Fruit fly (Drosophila melanogaster) whole organism, embryonic: ENCODE results near the gene CG42685.

Experiments
- Asciz ChIP-seq: fragments of 200-800 bp; sonication (Bioruptor generic); optimal IDR thresholded peaks from 2 replicates; lab custom pipeline; 2017; ENCODE audit warnings: missing biosample characterization, mild to moderate bottlenecking, missing genetic modification characterization, missing genetic modification reagents
- Atf6 ChIP-seq: fragments of 200-800 bp; sonication (Bioruptor generic); IDR thresholded peaks from 2 replicates; pipeline ENCODE4 v1.3.6; 2022; ENCODE audit warnings: missing biosample characterization, missing genetic modification characterization
- CG10147 ChIP-seq: fragments of 200-800 bp; sonication (Bioruptor generic); optimal IDR thresholded peaks from 2 replicates; lab custom pipeline; 2019; ENCODE audit warnings: missing biosample characterization, mild to moderate bottlenecking, missing genetic modification characterization, moderate library complexity
- CG11085 ChIP-seq: fragments of 200-800 bp; sonication (Bioruptor generic); IDR thresholded peaks from 2 replicates; pipeline ENCODE4 v1.3.6; 2022; ENCODE audit warnings: missing biosample characterization, missing genetic modification characterization
- CG11456 ChIP-seq: fragments of 200-800 bp; sonication (Bioruptor generic); IDR thresholded peaks from 3 replicates; pipeline ENCODE4 v1.3.6; 2022; ENCODE audit warnings: missing biosample characterization, missing genetic modification characterization
- CG12071 ChIP-seq: fragments of 200-800 bp; sonication (Bioruptor generic); optimal IDR thresholded peaks from 3 replicates; lab custom pipeline; 2018; ENCODE audit warnings: missing biosample characterization, mild to moderate bottlenecking, missing genetic modification characterization
- CG12219 ChIP-seq: fragments of 200-800 bp; sonication (Bioruptor generic); optimal IDR thresholded peaks from 3 replicates; lab custom pipeline; 2018; ENCODE audit warnings: missing biosample characterization, mild to moderate bottlenecking, missing genetic modification characterization
- CG12236 ChIP-seq: fragments of 200-800 bp; sonication (Bioruptor generic); optimal IDR thresholded peaks from 2 replicates; lab custom pipeline; 2016; ENCODE audit warnings: missing biosample characterization, missing genetic modification characterization
- CG14667 ChIP-seq: fragments of 200-800 bp; sonication (Bioruptor generic); IDR thresholded peaks from 2 replicates; pipeline ENCODE4 v1.3.6; 2022; ENCODE audit warnings: missing biosample characterization, missing genetic modification characterization
- CG15073 ChIP-seq: fragments of 200-800 bp; sonication (Bioruptor generic); optimal IDR thresholded peaks from 2 replicates; lab custom pipeline; 2016; ENCODE audit warnings: missing biosample characterization, missing genetic modification characterization
- CG15696 ChIP-seq: fragments of 200-800 bp; sonication (Bioruptor generic); optimal IDR thresholded peaks from 2 replicates; lab custom pipeline; 2019; ENCODE audit warnings: missing biosample characterization, mild to moderate bottlenecking, missing genetic modification characterization, moderate library complexity
- CG2120 ChIP-seq: fragments of 200-800 bp; sonication (Bioruptor generic); optimal IDR thresholded peaks from 3 replicates; lab custom pipeline; 2016; ENCODE audit warnings: missing biosample characterization, missing genetic modification characterization
- CG2199 ChIP-seq: fragments of 200-800 bp; sonication (Bioruptor generic); IDR thresholded peaks from 3 replicates; pipeline ENCODE4 v1.3.6; 2022; ENCODE audit warnings: missing biosample characterization, missing genetic modification characterization
- CG2889 ChIP-seq: fragments of 200-800 bp; sonication (Bioruptor generic); IDR thresholded peaks from 3 replicates; pipeline ENCODE4 v1.3.6; 2022; ENCODE audit warnings: missing biosample characterization, missing genetic modification characterization
- CG32532 ChIP-seq: fragments of 200-800 bp; sonication (Bioruptor generic); IDR thresholded peaks from 2 replicates; pipeline ENCODE4 v1.3.6; 2022; ENCODE audit warnings: missing biosample characterization, missing genetic modification characterization
- CG3281 ChIP-seq: fragments of 200-800 bp; sonication (Bioruptor generic); optimal IDR thresholded peaks from 3 replicates; lab custom pipeline; 2017; ENCODE audit warnings: missing biosample characterization, mild to moderate bottlenecking, missing genetic modification characterization
- CG34224 ChIP-seq: fragments of 200-800 bp; sonication (Bioruptor generic); IDR thresholded peaks from 3 replicates; pipeline ENCODE4 v1.3.6; 2022; ENCODE audit warnings: missing biosample characterization, missing genetic modification characterization; ENCODE audit not compliant: partially characterized antibody
- CG4820 ChIP-seq: fragments of 200-800 bp; sonication (Bioruptor generic); optimal IDR thresholded peaks from 3 replicates; lab custom pipeline; 2016; ENCODE audit warnings: missing biosample characterization, missing genetic modification characterization
- CG9817 ChIP-seq: fragments of 200-800 bp; sonication (Bioruptor generic); optimal IDR thresholded peaks from 2 replicates; lab custom pipeline; 2018; ENCODE audit warnings: missing biosample characterization, mild to moderate bottlenecking, missing genetic modification characterization, moderate library complexity
- CrebB ChIP-seq: fragments of 200-800 bp; sonication (Bioruptor generic); optimal IDR thresholded peaks from 3 replicates; lab custom pipeline; 2018; ENCODE audit warnings: missing biosample characterization, mild to moderate bottlenecking, missing genetic modification characterization
- Doc2 ChIP-seq: fragments of 200-800 bp; sonication (Bioruptor generic); IDR thresholded peaks from 2 replicates; pipeline ENCODE4 v1.3.6; 2022; ENCODE audit warnings: missing biosample characterization, missing genetic modification characterization
- H15 ChIP-seq: fragments of 200-800 bp; sonication (Bioruptor generic); IDR thresholded peaks from 3 replicates; pipeline ENCODE4 v1.3.6; 2022; ENCODE audit warnings: missing biosample characterization, missing genetic modification characterization
- H2.0 ChIP-seq: fragments of 200-800 bp; sonication (Bioruptor generic); IDR thresholded peaks from 2 replicates; pipeline ENCODE4 v1.3.6; 2022; ENCODE audit warnings: missing biosample characterization, missing genetic modification characterization
- Hey ChIP-seq: fragments of 200-800 bp; sonication (Bioruptor generic); optimal IDR thresholded peaks from 3 replicates; lab custom pipeline; 2018; ENCODE audit warnings: missing biosample characterization, mild to moderate bottlenecking, missing genetic modification characterization
- Hr51 ChIP-seq, 2 experiments: fragments of 200-800 bp; sonication (Bioruptor generic); optimal IDR thresholded peaks; 2 replicates in 1 of 2; 3 replicates in 1 of 2; lab custom pipeline; 2016 to 2018; ENCODE audit warnings: missing biosample characterization in 2 of 2, missing genetic modification characterization in 2 of 2, mild to moderate bottlenecking in 1 of 2, moderate library complexity in 1 of 2
- MTF-1 ChIP-seq: fragments of 200-800 bp; sonication (Bioruptor generic); optimal IDR thresholded peaks from 2 replicates; lab custom pipeline; 2018; ENCODE audit warnings: missing biosample characterization, mild to moderate bottlenecking, missing genetic modification characterization, borderline replicate concordance
- Mrtf ChIP-seq: fragments of 200-800 bp; sonication (Bioruptor generic); IDR thresholded peaks from 3 replicates; pipeline ENCODE4 v1.3.6; 2022; ENCODE audit warnings: missing biosample characterization, missing genetic modification characterization
- Neu2 ChIP-seq: fragments of 200-800 bp; sonication (Bioruptor generic); optimal IDR thresholded peaks from 3 replicates; lab custom pipeline; 2016; ENCODE audit warnings: missing biosample characterization, missing genetic modification characterization, borderline replicate concordance
- TFAM ChIP-seq: fragments of 200-800 bp; sonication (Bioruptor generic); optimal IDR thresholded peaks from 2 replicates; lab custom pipeline; 2017; ENCODE audit warnings: missing biosample characterization, missing genetic modification characterization, inconsistent platforms
- bab2 ChIP-seq: fragments of 200-800 bp; sonication (Bioruptor generic); optimal IDR thresholded peaks from 2 replicates; lab custom pipeline; 2016; ENCODE audit warnings: missing biosample characterization, missing genetic modification characterization
- bowl ChIP-seq: fragments of 200-800 bp; sonication (Bioruptor generic); IDR thresholded peaks from 2 replicates; pipeline ENCODE4 v1.3.6; 2022; ENCODE audit warnings: missing biosample characterization, missing genetic modification characterization
- crc ChIP-seq: fragments of 200-800 bp; sonication (Bioruptor generic); optimal IDR thresholded peaks from 2 replicates; lab custom pipeline; 2016; ENCODE audit warnings: missing biosample characterization, missing genetic modification characterization
- croc ChIP-seq: fragments of 200-800 bp; sonication (Bioruptor generic); conservative IDR thresholded peaks from 3 replicates; pipeline ENCODE4 v1.3.6; 2022; ENCODE audit warnings: missing biosample characterization, missing genetic modification characterization
- dm ChIP-seq: fragments of 200-800 bp; sonication (Bioruptor generic); optimal IDR thresholded peaks from 3 replicates; lab custom pipeline; 2016; ENCODE audit warnings: missing biosample characterization, missing genetic modification characterization
- esg ChIP-seq: fragments of 200-800 bp; sonication (Bioruptor generic); conservative IDR thresholded peaks from 2 replicates; pipeline ENCODE4 v1.3.6; 2022; ENCODE audit warnings: missing biosample characterization, missing genetic modification characterization
- fru ChIP-seq: fragments of >200 bp; optimal IDR thresholded peaks from 2 replicates; lab custom pipeline; 2017
- grau ChIP-seq: fragments of 200-800 bp; optimal IDR thresholded peaks from 3 replicates; lab custom pipeline; 2019; ENCODE audit warnings: missing biosample characterization, mild to moderate bottlenecking, missing genetic modification characterization, moderate library complexity
- hbn ChIP-seq: fragments of 200-800 bp; sonication (Bioruptor generic); IDR thresholded peaks from 2 replicates; pipeline ENCODE4 v1.3.6; 2022; ENCODE audit warnings: missing biosample characterization, missing genetic modification characterization; ENCODE audit not compliant: partially characterized antibody
- mld ChIP-seq: fragments of 200-800 bp; sonication (Bioruptor generic); IDR thresholded peaks from 3 replicates; pipeline ENCODE4 v1.3.6; 2022; ENCODE audit warnings: missing biosample characterization, missing genetic modification characterization; ENCODE audit not compliant: partially characterized antibody
- nom ChIP-seq: fragments of 200-800 bp; sonication (Bioruptor generic); optimal IDR thresholded peaks from 2 replicates; lab custom pipeline; 2017; ENCODE audit warnings: missing biosample characterization, missing genetic modification characterization, mild to moderate bottlenecking, moderate library complexity, missing genetic modification reagents
- peb ChIP-seq: fragments of 200-800 bp; sonication (Bioruptor generic); IDR thresholded peaks from 2 replicates; pipeline ENCODE4 v1.3.6; 2022; ENCODE audit warnings: missing biosample characterization, missing genetic modification characterization
- pho ChIP-seq: fragments of 200-800 bp; sonication (Bioruptor generic); optimal IDR thresholded peaks from 2 replicates; lab custom pipeline; 2016; ENCODE audit warnings: missing biosample characterization, missing genetic modification characterization
- prd ChIP-seq, 3 experiments: fragments of >200 bp in 2 of 3; fragments of 200-800 bp in 1 of 3; sonication (Bioruptor generic) in 1 of 3; optimal IDR thresholded peaks in 2 of 3; IDR thresholded peaks in 1 of 3; 2 replicates in 2 of 3; 3 replicates in 1 of 3; pipeline versions ENCODE4 v1.3.6 to Lab custom; 2017 to 2022; ENCODE audit warnings: missing biosample characterization in 1 of 3, missing genetic modification characterization in 1 of 3
- pzg ChIP-seq: fragments of 200-800 bp; sonication (Bioruptor generic); optimal IDR thresholded peaks from 3 replicates; lab custom pipeline; 2018; ENCODE audit warnings: missing biosample characterization, mild to moderate bottlenecking, missing genetic modification characterization, moderate library complexity
- sens ChIP-seq: fragments of 200-800 bp; sonication (Bioruptor generic); peaks from one replicate; lab custom pipeline; 2016; ENCODE audit warnings: missing biosample characterization, missing genetic modification characterization
- so ChIP-seq: fragments of 200-800 bp; sonication (Bioruptor generic); IDR thresholded peaks from 3 replicates; pipeline ENCODE4 v1.3.6; 2022; ENCODE audit warnings: missing biosample characterization, missing genetic modification characterization
- tap ChIP-seq: fragments of 200-800 bp; optimal IDR thresholded peaks from 3 replicates; lab custom pipeline; 2019; ENCODE audit warnings: missing biosample characterization, mild to moderate bottlenecking, missing genetic modification characterization, moderate library complexity
- tio ChIP-seq: fragments of 200-800 bp; sonication (Bioruptor generic); optimal IDR thresholded peaks from 2 replicates; lab custom pipeline; 2017; ENCODE audit warnings: missing biosample characterization, missing genetic modification characterization, inconsistent platforms
- wek ChIP-seq: fragments of 200-800 bp; sonication (Bioruptor generic); optimal IDR thresholded peaks from 3 replicates; lab custom pipeline; 2018; ENCODE audit warnings: missing biosample characterization, mild to moderate bottlenecking, missing genetic modification characterization, moderate library complexity
- zfh2 ChIP-seq: fragments of 200-800 bp; sonication (Bioruptor generic); optimal IDR thresholded peaks from 2 replicates; lab custom pipeline; 2016; ENCODE audit warnings: missing biosample characterization, missing genetic modification characterization

CG42685 gene

DNA sequence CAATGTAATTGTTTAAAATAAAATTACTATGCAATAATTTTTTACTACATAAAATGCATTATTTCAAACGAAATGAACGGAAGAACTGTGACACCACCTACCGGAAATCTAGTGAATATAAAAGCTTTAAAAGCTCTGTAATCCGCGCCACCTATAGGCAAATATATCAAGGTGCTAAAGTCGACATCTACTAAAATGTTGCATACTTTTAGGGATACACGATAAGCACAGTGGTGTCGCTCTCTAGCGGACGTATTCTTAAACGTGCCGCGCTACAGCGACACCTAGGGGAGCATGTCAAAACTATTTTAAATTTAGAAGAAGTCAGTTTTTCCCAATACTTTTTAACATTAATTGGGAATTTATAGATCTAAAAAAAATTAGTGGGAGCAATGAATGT is 23.8 kb downstream of the CG42685 start (continued):
- TF ChIP-seq hbn (GFP tag; lab: Robert Waterston, UW) = no peak
- peak; percentile 28 for TF ChIP-seq wek (GFP tag; lab: Kevin White, UChicago)
- TF ChIP-seq Atf6 = no peak; the same call in 1 of the 2 replicates
- peak; percentile 77 for TF ChIP-seq CG4820 (GFP tag; lab: Kevin White, UChicago)
- peak; percentile 50 for TF ChIP-seq CG12071
- peak; percentile 94 for TF ChIP-seq CG32532 (GFP tag; lab: Robert Waterston, UW)
- peak; percentile 11 for TF ChIP-seq CrebB (tag; lab: Kevin White, UChicago)
- TF ChIP-seq Hr51 (GFP tag; optimal IDR thresholded peaks at IDR 0.05; lab: Kevin White, UChicago) = peak; percentile 46 to 50
- no peak for TF ChIP-seq fru
- no peak for TF ChIP-seq Hey
- TF ChIP-seq H15 = peak; percentile 30; the same call in 2 of the 3 replicates
- peak; percentile 67 for TF ChIP-seq bab2
- peak; percentile 87 for TF ChIP-seq MTF-1
- peak; percentile 15 for TF ChIP-seq tio (GFP tag; lab: Kevin White, UChicago)
- no peak for TF ChIP-seq bowl
- peak; percentile 1 for TF ChIP-seq CG12236
- TF ChIP-seq CG11456 (GFP tag; lab: Robert Waterston, UW) = peak; percentile 97
- TF ChIP-seq TFAM (GFP tag; lab: Kevin White, UChicago) = no peak
- TF ChIP-seq CG15696 = peak; percentile 86
- peak; percentile 95 for TF ChIP-seq CG2199 (GFP tag; lab: Robert Waterston, UW)
- peak; percentile 56 for TF ChIP-seq esg (GFP tag; lab: Robert Waterston, UW)
- no peak for TF ChIP-seq zfh2 (GFP tag; lab: Kevin White, UChicago)
- peak; percentile 57 for TF ChIP-seq CG14667
- no peak for TF ChIP-seq Doc2 (GFP tag; lab: Robert Waterston, UW)
- TF ChIP-seq Asciz (GFP tag; lab: Kevin White, UChicago) = peak; percentile 56
- TF ChIP-seq sens = peak; percentile 87
- no peak for TF ChIP-seq mld (GFP tag; lab: Robert Waterston, UW)
- TF ChIP-seq CG10147 (GFP tag; lab: Kevin White, UChicago) = no peak
- no peak for TF ChIP-seq CG34224 (GFP tag; lab: Robert Waterston, UW)
- peak; percentile 78 for TF ChIP-seq CG11085 (GFP tag; lab: Robert Waterston, UW)
- peak; percentile 68; the same call in 2 of the 3 replicates for TF ChIP-seq croc (GFP tag; lab: Robert Waterston, UW)
- TF ChIP-seq dm (GFP tag; lab: Kevin White, UChicago) = peak; percentile 26
- peak; percentile 54 for TF ChIP-seq pho (GFP tag; lab: Kevin White, UChicago)
- peak; percentile 8 for TF ChIP-seq pzg
- no peak for TF ChIP-seq nom (GFP tag; lab: Kevin White, UChicago)
- TF ChIP-seq CG2120 (GFP tag; lab: Kevin White, UChicago) = peak; percentile 66
- TF ChIP-seq CG2889 = no peak
- no peak for TF ChIP-seq tap (tag; lab: Kevin White, UChicago)
- TF ChIP-seq Neu2 (GFP tag; lab: Kevin White, UChicago) = peak; percentile 25
- TF ChIP-seq prd (optimal IDR thresholded peaks at IDR 0.05; lab: Kevin White, UChicago) = peak in 1 of 2 experiments; percentile 84
- peak; percentile 84 for TF ChIP-seq prd (GFP tag; IDR thresholded peaks at IDR 0.05; lab: Robert Waterston, UW)
- peak; percentile 27 for TF ChIP-seq CG3281 (GFP tag; lab: Kevin White, UChicago)
- peak; percentile 40; the same call in 1 of the 2 replicates for TF ChIP-seq H2.0 (GFP tag; lab: Robert Waterston, UW)
- TF ChIP-seq CG12219 (GFP tag; lab: Kevin White, UChicago) = no peak
- TF ChIP-seq CG15073 (GFP tag; lab: Kevin White, UChicago) = peak; percentile 21
- peak; percentile 79; the same call in 2 of the 3 replicates for TF ChIP-seq Mrtf (GFP tag; lab: Robert Waterston, UW)
- peak; percentile 66 for TF ChIP-seq CG9817 (tag; lab: Kevin White, UChicago)
- TF ChIP-seq peb (GFP tag; lab: Robert Waterston, UW) = peak; percentile 40; the same call in 1 of the 2 replicates
- peak; percentile 62 for TF ChIP-seq grau
- TF ChIP-seq so = peak; percentile 35; the same call in 1 of the 3 replicates
- peak; percentile 42 for TF ChIP-seq crc (GFP tag; lab: Kevin White, UChicago)
